Worm (Caenorhabditis elegans): ENCODE data around the gene VC5.2.

VC5.2 gene

ce11 chrV:7084612-7085139 lies 1.1 kb upstream of the VC5.2 start, which contains the start of gene mys-1 (continued):
- TF ChIP-seq Y22D7AL.16 (tag; optimal IDR thresholded peaks at IDR 0.05) (no peak), nfya-1 (tag; optimal IDR thresholded peaks at IDR 0.05) (no peak), ceh-34 (tag; optimal IDR thresholded peaks at IDR 0.05) (peak; percentile 58), odd-2 (tag; optimal IDR thresholded peaks at IDR 0.05) (no peak), hlh-13 (GFP tag; optimal IDR thresholded peaks at IDR 0.05) (no peak), fkh-6 (tag; optimal IDR thresholded peaks at IDR 0.05) (no peak), F13H6.1 (tag; optimal IDR thresholded peaks at IDR 0.05) (peak; percentile 17), dmd-4 (tag; optimal IDR thresholded peaks at IDR 0.05; ENCODE audit: borderline replicate concordance) (no peak), rnt-1 (tag; optimal IDR thresholded peaks at IDR 0.05) (peak; percentile 42), pat-9 (tag; optimal IDR thresholded peaks at IDR 0.05) (no peak), T23F11.4 (GFP tag; optimal IDR thresholded peaks at IDR 0.05) (no peak), ceh-19 (GFP tag; optimal IDR thresholded peaks at IDR 0.05) (no peak), ceh-14 (tag; optimal IDR thresholded peaks at IDR 0.05) (peak; percentile 72), hlh-8 (tag; optimal IDR thresholded peaks at IDR 0.05) (peak; percentile 78), pha-4 (tag; optimal IDR thresholded peaks at IDR 0.05) (no peak), tbx-2 (tag; optimal IDR thresholded peaks at IDR 0.05) (peak; percentile 86), pax-1 (tag; optimal IDR thresholded peaks at IDR 0.05) (no peak), unc-3 (GFP tag; conservative IDR thresholded peaks at IDR 0.05) (0 out of 2 replicates have a peak, but pooled peaks have one; percentile 32), unc-3 (tag; optimal IDR thresholded peaks at IDR 0.05) (no peak), hlh-15 (tag; optimal IDR thresholded peaks at IDR 0.05) (no peak), che-1 (tag; optimal IDR thresholded peaks at IDR 0.05) (no peak), sox-4 (tag; optimal IDR thresholded peaks at IDR 0.05) (no peak), lim-6 (tag; optimal IDR thresholded peaks at IDR 0.05) (peak; percentile 43), ceh-30 (tag; optimal IDR thresholded peaks at IDR 0.05) (no peak), zip-5 (tag; optimal IDR thresholded peaks at IDR 0.05) (peak; percentile 77), ztf-16 (tag; optimal IDR thresholded peaks at IDR 0.05) (peak; percentile 27), ceh-2 (tag; optimal IDR thresholded peaks at IDR 0.05) (peak; percentile 88), eyg-1 (tag; optimal IDR thresholded peaks at IDR 0.05) (peak; percentile 21), sox-2 (GFP tag; IDR thresholded peaks at IDR 0.05) (no peak), ceh-24 (tag; optimal IDR thresholded peaks at IDR 0.05) (no peak), K02D7.2 (tag; optimal IDR thresholded peaks at IDR 0.05) (no peak), lin-11 (tag; optimal IDR thresholded peaks at IDR 0.05) (no peak), ceh-31 (tag; optimal IDR thresholded peaks at IDR 0.05) (peak; percentile 89), K09A11.1 (tag; optimal IDR thresholded peaks at IDR 0.05; ENCODE audit: insufficient read depth) (no peak), ceh-18 (tag; optimal IDR thresholded peaks at IDR 0.05) (no peak), npax-4 (tag; optimal IDR thresholded peaks at IDR 0.05) (no peak), ref-2 (tag; optimal IDR thresholded peaks at IDR 0.05) (peak; percentile 73), ets-4 (tag; optimal IDR thresholded peaks at IDR 0.05) (peak; percentile 89), gmeb-2 (tag; optimal IDR thresholded peaks at IDR 0.05) (no peak)

- TF ChIP-seq lin-11 (tag; optimal IDR thresholded peaks at IDR 0.05) (no peak), hlh-13 (GFP tag; optimal IDR thresholded peaks at IDR 0.05) (no peak), ceh-24 (tag; optimal IDR thresholded peaks at IDR 0.05) (no peak), ama-1 (optimal IDR thresholded peaks at IDR 0.05) (no peak), sdc-2 (tag; optimal IDR thresholded peaks at IDR 0.05) (no peak), eyg-1 (tag; optimal IDR thresholded peaks at IDR 0.05) (no peak), C38D4.7 (GFP tag; optimal IDR thresholded peaks at IDR 0.05) (no peak), ttx-3 (tag; optimal IDR thresholded peaks at IDR 0.05) (no peak), fkh-10 (GFP tag; optimal IDR thresholded peaks at IDR 0.05) (no peak), pax-1 (tag; optimal IDR thresholded peaks at IDR 0.05) (no peak), lim-6 (tag; optimal IDR thresholded peaks at IDR 0.05) (no peak), sox-4 (tag; optimal IDR thresholded peaks at IDR 0.05) (no peak), tbx-7 (tag; optimal IDR thresholded peaks at IDR 0.05) (no peak), ceh-34 (tag; optimal IDR thresholded peaks at IDR 0.05) (no peak), npax-4 (tag; optimal IDR thresholded peaks at IDR 0.05) (no peak), pag-3 (tag; optimal IDR thresholded peaks at IDR 0.05; ENCODE audit: borderline replicate concordance) (no peak), Y22D7AL.16 (tag; optimal IDR thresholded peaks at IDR 0.05) (no peak), unc-3 (GFP tag; conservative IDR thresholded peaks at IDR 0.05) (no peak), unc-3 (tag; optimal IDR thresholded peaks at IDR 0.05) (no peak), ceh-31 (tag; optimal IDR thresholded peaks at IDR 0.05) (no peak), fax-1 (tag; optimal IDR thresholded peaks at IDR 0.05) (no peak)
Observed at ce11 chrV:7087340-7087739, 1.6 kb downstream of the VC5.2 start.
